Worm (Caenorhabditis elegans) whole organism, L1 larva: ENCODE data around the gene rde-8.

ENCODE experiments used
- C16A3.4 ChIP-seq: fragments of 150-350 bp; optimal IDR thresholded peaks from 2 replicates; lab custom pipeline; 2014; ENCODE audit warnings: missing biosample characterization, missing genetic modification characterization
- blmp-1 ChIP-seq: fragments of 150-350 bp; optimal IDR thresholded peaks from 2 replicates; lab custom pipeline; 2014; ENCODE audit warnings: missing biosample characterization, missing genetic modification characterization
- ceh-82 ChIP-seq, 3 experiments: fragments of 150-350 bp in 1 of 3; sonication (generic microtip) in 2 of 3; optimal IDR thresholded peaks; 2 replicates each; lab custom pipeline; 2014 to 2017; ENCODE audit warnings: missing biosample characterization in 3 of 3, missing genetic modification characterization in 3 of 3
- ces-1 ChIP-seq: fragments of 150-350 bp; optimal IDR thresholded peaks from 2 replicates; lab custom pipeline; 2014; ENCODE audit warnings: missing biosample characterization, missing genetic modification reagents, missing genetic modification characterization
- dpl-1 ChIP-seq, 3 experiments: fragments of 150-350 bp in 2 of 3; sonication (generic microtip) in 1 of 3; optimal IDR thresholded peaks; 2 replicates each; lab custom pipeline; 2014 to 2017; ENCODE audit warnings: missing biosample characterization in 3 of 3, missing genetic modification characterization in 3 of 3, missing genetic modification reagents in 3 of 3
- dsc-1 ChIP-seq: sonication (generic microtip); optimal IDR thresholded peaks from 2 replicates; lab custom pipeline; 2016; ENCODE audit warnings: mild to moderate bottlenecking, missing genetic modification characterization, missing compliant biosample characterization
- efl-1 ChIP-seq, 4 experiments: fragments of 150-350 bp; optimal IDR thresholded peaks in 3 of 4; peaks in 1 of 4; 1 replicate in 1 of 4; 2 replicates in 3 of 4; lab custom pipeline; 2014; ENCODE audit warnings: missing biosample characterization in 2 of 4, missing genetic modification characterization in 2 of 4, missing genetic modification reagents in 2 of 4
- elt-2 ChIP-seq: sonication (generic microtip); optimal IDR thresholded peaks from 2 replicates; lab custom pipeline; 2016; ENCODE audit warnings: missing genetic modification characterization, mild to moderate bottlenecking, inconsistent platforms, missing compliant biosample characterization, missing genetic modification reagents
- fkh-4 ChIP-seq: sonication (generic microtip); optimal IDR thresholded peaks from 2 replicates; lab custom pipeline; 2016; ENCODE audit warnings: missing compliant biosample characterization, missing genetic modification characterization, borderline replicate concordance
- grh-1 ChIP-seq: fragments of 200-800 bp; sonication (Bioruptor generic); IDR thresholded peaks from 2 replicates; pipeline ENCODE4 v1.3.6; 2022; ENCODE audit warnings: missing genetic modification reagents, missing genetic modification characterization, missing compliant biosample characterization
- hlh-4 ChIP-seq: sonication (generic microtip); optimal IDR thresholded peaks from 2 replicates; lab custom pipeline; 2016; ENCODE audit warnings: mild to moderate bottlenecking, missing genetic modification characterization, missing compliant biosample characterization
- hpl-2 ChIP-seq: fragments of 150-350 bp; optimal IDR thresholded peaks from 2 replicates; lab custom pipeline; 2014; ENCODE audit warnings: missing biosample characterization, missing genetic modification reagents, missing genetic modification characterization
- jun-1 ChIP-seq: fragments of 150-350 bp; optimal IDR thresholded peaks from 2 replicates; lab custom pipeline; 2014; ENCODE audit warnings: missing biosample characterization, missing genetic modification reagents, missing genetic modification characterization
- lin-13 ChIP-seq: fragments of 150-350 bp; optimal IDR thresholded peaks from 2 replicates; lab custom pipeline; 2014; ENCODE audit warnings: missing biosample characterization, missing genetic modification reagents, missing genetic modification characterization
- lin-14 ChIP-seq: fragments of 200-800 bp; sonication (Bioruptor generic); optimal IDR thresholded peaks from 2 replicates; lab custom pipeline; 2018; ENCODE audit warnings: mild to moderate bottlenecking, missing genetic modification characterization, moderate library complexity, missing compliant biosample characterization
- lir-3 ChIP-seq: sonication (generic microtip); optimal IDR thresholded peaks from 2 replicates; lab custom pipeline; 2016; ENCODE audit warnings: mild to moderate bottlenecking, missing genetic modification characterization, moderate library complexity, missing compliant biosample characterization; ENCODE audit not compliant: poor library complexity
- lsy-2 ChIP-seq, 2 experiments: fragments of 150-350 bp; optimal IDR thresholded peaks; 2 replicates each; lab custom pipeline; 2014; ENCODE audit warnings: missing biosample characterization in 2 of 2, missing genetic modification characterization in 2 of 2
- mab-9 ChIP-seq: fragments of 200-800 bp; sonication (Bioruptor generic); IDR thresholded peaks from 2 replicates; pipeline ENCODE4 v1.3.6; 2022; ENCODE audit warnings: missing genetic modification reagents, missing genetic modification characterization, missing compliant biosample characterization
- mdl-1 ChIP-seq, 2 experiments: fragments of 150-350 bp; optimal IDR thresholded peaks; 2 replicates each; lab custom pipeline; 2014 to 2017; ENCODE audit warnings: missing biosample characterization in 2 of 2, missing genetic modification characterization in 2 of 2, inconsistent platforms in 1 of 2
- mep-1 ChIP-seq: fragments of 150-350 bp; optimal IDR thresholded peaks from 2 replicates; lab custom pipeline; 2014; ENCODE audit warnings: missing biosample characterization, missing genetic modification characterization
- nhr-11 ChIP-seq: fragments of 150-350 bp; optimal IDR thresholded peaks from 2 replicates; lab custom pipeline; 2014; ENCODE audit warnings: missing biosample characterization, missing genetic modification characterization
- nhr-19 ChIP-seq: fragments of 200-800 bp; sonication (Bioruptor generic); conservative IDR thresholded peaks from 2 replicates; pipeline ENCODE4 v1.3.6; 2022; ENCODE audit warnings: missing genetic modification characterization, missing compliant biosample characterization
- nhr-20 ChIP-seq: sonication (generic microtip); optimal IDR thresholded peaks from 2 replicates; lab custom pipeline; 2016; ENCODE audit warnings: mild to moderate bottlenecking, missing genetic modification characterization, missing compliant biosample characterization
- nhr-47 ChIP-seq: sonication (generic microtip); optimal IDR thresholded peaks from 2 replicates; lab custom pipeline; 2016; ENCODE audit warnings: mild to moderate bottlenecking, missing genetic modification characterization, moderate library complexity, missing compliant biosample characterization
- nhr-71 ChIP-seq: sonication (generic microtip); optimal IDR thresholded peaks from 2 replicates; lab custom pipeline; 2016; ENCODE audit warnings: mild to moderate bottlenecking, missing genetic modification characterization, moderate library complexity, missing compliant biosample characterization
- nhr-77 ChIP-seq: fragments of 150-350 bp; optimal IDR thresholded peaks from 2 replicates; lab custom pipeline; 2014; ENCODE audit warnings: missing biosample characterization, missing genetic modification characterization
- nhr-90 ChIP-seq: sonication (generic microtip); optimal IDR thresholded peaks from 2 replicates; lab custom pipeline; 2016; ENCODE audit warnings: mild to moderate bottlenecking, missing genetic modification characterization, missing compliant biosample characterization; ENCODE audit not compliant: poor library complexity
- pag-3 ChIP-seq: sonication (generic microtip); optimal IDR thresholded peaks from 2 replicates; lab custom pipeline; 2017; ENCODE audit warnings: missing genetic modification characterization, mild to moderate bottlenecking, missing compliant biosample characterization, antibody characterized with exemption, borderline replicate concordance; ENCODE audit not compliant: insufficient read depth
- rnt-1 ChIP-seq: sonication (generic microtip); optimal IDR thresholded peaks from 2 replicates; lab custom pipeline; 2016; ENCODE audit warnings: mild to moderate bottlenecking, missing genetic modification characterization, moderate library complexity, missing compliant biosample characterization
- skn-1 ChIP-seq: fragments of 150-350 bp; optimal IDR thresholded peaks from 2 replicates; lab custom pipeline; 2014; ENCODE audit warnings: missing biosample characterization, missing genetic modification characterization
- snu-23 ChIP-seq: sonication (generic microtip); optimal IDR thresholded peaks from 2 replicates; lab custom pipeline; 2016; ENCODE audit warnings: missing genetic modification characterization, missing compliant biosample characterization
- tbx-2 ChIP-seq: sonication (generic microtip); optimal IDR thresholded peaks from 2 replicates; lab custom pipeline; 2016; ENCODE audit warnings: missing genetic modification characterization, missing compliant biosample characterization
- unc-130 ChIP-seq: fragments of 150-350 bp; optimal IDR thresholded peaks from 2 replicates; lab custom pipeline; 2017; ENCODE audit warnings: missing biosample characterization, missing genetic modification characterization, inconsistent platforms
- unc-30 ChIP-seq: sonication (generic microtip); optimal IDR thresholded peaks from 2 replicates; lab custom pipeline; 2017; ENCODE audit warnings: missing biosample characterization, missing genetic modification characterization
- unc-98 ChIP-seq: fragments of 200-800 bp; sonication (Bioruptor generic); IDR thresholded peaks from 2 replicates; pipeline ENCODE4 v1.3.6; 2022; ENCODE audit warnings: missing genetic modification characterization, missing compliant biosample characterization
- vab-15 ChIP-seq: sonication (generic microtip); optimal IDR thresholded peaks from 2 replicates; lab custom pipeline; 2017; ENCODE audit warnings: missing genotype, mild to moderate bottlenecking, missing genetic modification characterization, missing compliant biosample characterization
- zag-1 ChIP-seq: fragments of 150-350 bp; optimal IDR thresholded peaks from 2 replicates; lab custom pipeline; 2014; ENCODE audit warnings: missing biosample characterization, missing genetic modification characterization
- ztf-4 ChIP-seq: fragments of 150-350 bp; optimal IDR thresholded peaks from 2 replicates; lab custom pipeline; 2014; ENCODE audit warnings: missing biosample characterization, missing genetic modification characterization

rde-8 gene

ce11 chrIV:7099377-7099776 lies 3.7 kb downstream of the rde-8 start:
- TF ChIP-seq ztf-4 (tag; lab: Kevin White, UChicago) (peak; percentile 11), efl-1 (optimal IDR thresholded peaks at IDR 0.05; lab: Kevin White, UChicago) (peak; percentile 7 to 24), efl-1 (GFP tag; optimal IDR thresholded peaks at IDR 0.05 in 1 of 2; lab: Kevin White, UChicago) (no peak), tbx-2 (tag; lab: Kevin White, UChicago) (peak; percentile 15), snu-23 (GFP tag; lab: Kevin White, UChicago) (peak; percentile 28), nhr-19 (GFP tag; lab: Robert Waterston, UW) (peak; percentile 39), lir-3 (tag; lab: Kevin White, UChicago) (peak; percentile 13), nhr-71 (tag; lab: Kevin White, UChicago) (peak; percentile 52), vab-15 (tag; lab: Kevin White, UChicago) (no peak), nhr-77 (peak; percentile 12), mdl-1 (tag; optimal IDR thresholded peaks at IDR 0.05; lab: Kevin White, UChicago) (no peak), mep-1 (tag; lab: Kevin White, UChicago) (no peak), hpl-2 (GFP tag; lab: Kevin White, UChicago) (no peak), skn-1 (tag; lab: Kevin White, UChicago) (peak; percentile 3), lsy-2 (tag; optimal IDR thresholded peaks at IDR 0.05; lab: Kevin White, UChicago) (peak in 1 of 2 experiments; percentile 22), nhr-20 (peak; percentile 34), blmp-1 (tag; lab: Kevin White, UChicago) (peak; percentile 13), nhr-90 (tag; lab: Kevin White, UChicago) (no peak), lin-14 (GFP tag; lab: Kevin White, UChicago) (peak; percentile 65), unc-130 (tag; lab: Kevin White, UChicago) (peak; percentile 13), unc-30 (tag; lab: Kevin White, UChicago) (no peak), unc-98 (no peak), jun-1 (tag; lab: Kevin White, UChicago) (no peak), rnt-1 (tag; lab: Kevin White, UChicago) (peak; percentile 70)
- TF ChIP-seq, all 84 proteins: peak for 15

- TF ChIP-seq unc-130 (tag; lab: Kevin White, UChicago) (peak; percentile 25), snu-23 (GFP tag; lab: Kevin White, UChicago) (peak; percentile 37), mab-9 (GFP tag; lab: Robert Waterston, UW) (no peak), nhr-19 (GFP tag; lab: Robert Waterston, UW) (peak; percentile 26; the same call in 1 of the 2 replicates), nhr-77 (peak; percentile 4), dpl-1 (GFP tag; optimal IDR thresholded peaks at IDR 0.05; lab: Kevin White, UChicago) (peak in 1 of 3 experiments; percentile 7), rnt-1 (tag; lab: Kevin White, UChicago) (peak; percentile 58), unc-30 (tag; lab: Kevin White, UChicago) (no peak), nhr-20 (peak; percentile 32), pag-3 (tag; lab: Kevin White, UChicago) (peak; percentile 90), zag-1 (tag; lab: Kevin White, UChicago) (no peak), fkh-4 (tag; lab: Kevin White, UChicago) (no peak), ces-1 (GFP tag; lab: Kevin White, UChicago) (no peak), nhr-47 (tag; lab: Kevin White, UChicago) (no peak), lin-14 (GFP tag; lab: Kevin White, UChicago) (peak; percentile 74), dsc-1 (tag; lab: Kevin White, UChicago) (peak; percentile 59), lsy-2 (tag; optimal IDR thresholded peaks at IDR 0.05; lab: Kevin White, UChicago) (peak; percentile 16 to 17), nhr-71 (tag; lab: Kevin White, UChicago) (peak; percentile 59), ceh-82 (tag; optimal IDR thresholded peaks at IDR 0.05; lab: Kevin White, UChicago) (no peak), mdl-1 (tag; optimal IDR thresholded peaks at IDR 0.05; lab: Kevin White, UChicago) (no peak), lin-13 (GFP tag; lab: Kevin White, UChicago) (no peak)
These were observed 4.5 kb downstream of the rde-8 start, which contains the start of gene ZC477.4 for ce11 chrIV:7098509-7099065. Gene ZC477.4 (minus strand): TSS chrIV:7098784.

- no peak for TF ChIP-seq grh-1 (GFP tag; lab: Robert Waterston, UW)
- TF ChIP-seq unc-130 (tag; lab: Kevin White, UChicago), result no peak
- TF ChIP-seq hlh-4 (tag; lab: Kevin White, UChicago), result no peak
- no peak for TF ChIP-seq nhr-11 (tag; lab: Kevin White, UChicago)
- no peak for TF ChIP-seq tbx-2 (tag; lab: Kevin White, UChicago)
- TF ChIP-seq mab-9 (GFP tag; lab: Robert Waterston, UW), result no peak
- TF ChIP-seq lir-3 (tag; lab: Kevin White, UChicago), result no peak
- no peak for TF ChIP-seq C16A3.4 (tag; lab: Kevin White, UChicago)
- TF ChIP-seq elt-2 (tag; lab: Kevin White, UChicago), result no peak
- TF ChIP-seq fkh-4 (tag; lab: Kevin White, UChicago), result no peak
These were observed 5.6 kb downstream of the rde-8 start for ce11 chrIV:7097450-7097849.
